Worm (Caenorhabditis elegans) whole organism, early embryonic: Measurements from ENCODE around the gene sri-67.

ENCODE experiments used
- F13C5.2 ChIP-seq: sonication (generic microtip); optimal IDR thresholded peaks from 2 replicates; lab custom pipeline; 2017; ENCODE audit warnings: mild to moderate bottlenecking, missing genetic modification characterization, inconsistent platforms, missing compliant biosample characterization
- aly-1 ChIP-seq: sonication (generic microtip); optimal IDR thresholded peaks from 2 replicates; lab custom pipeline; 2016; ENCODE audit warnings: missing genetic modification characterization, missing compliant biosample characterization
- ama-1 ChIP-seq: fragments of 150-350 bp; optimal IDR thresholded peaks from 2 replicates; lab custom pipeline; 2014
- hmbx-1 ChIP-seq: sonication (generic microtip); optimal IDR thresholded peaks from 2 replicates; lab custom pipeline; 2016; ENCODE audit warnings: mild to moderate bottlenecking, missing genetic modification characterization, missing compliant biosample characterization
- hmg-4 ChIP-seq: fragments of 200-800 bp; sonication (Bioruptor generic); optimal IDR thresholded peaks from 2 replicates; lab custom pipeline; 2018; ENCODE audit warnings: mild to moderate bottlenecking, missing genetic modification characterization, missing compliant biosample characterization
- tbx-11 ChIP-seq: fragments of 200-800 bp; sonication (Bioruptor generic); IDR thresholded peaks from 2 replicates; pipeline ENCODE4 v1.3.6; 2022; ENCODE audit warnings: missing genetic modification characterization, missing compliant biosample characterization

DNA sequence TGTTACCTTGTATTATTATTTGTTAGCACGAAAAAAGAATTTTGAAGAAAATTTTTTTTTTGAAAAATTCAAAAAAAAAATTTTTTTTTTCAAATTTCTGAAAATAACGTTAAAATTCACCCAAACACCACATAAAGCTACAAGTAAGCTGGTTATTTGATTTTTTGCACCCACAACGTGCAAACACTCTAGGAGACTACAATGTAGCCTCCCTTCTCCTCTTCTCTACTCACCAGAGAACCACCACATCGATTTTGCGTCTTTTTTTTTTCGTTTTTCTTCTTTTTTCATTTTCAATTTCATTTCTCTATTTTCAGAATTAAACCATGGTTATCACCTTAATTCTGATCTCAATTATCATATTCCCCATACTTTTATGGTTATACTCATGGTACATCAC is 32.6 kb upstream of the sri-67 start, which contains the start of gene abhd-3.1:
- no peak for TF ChIP-seq F13C5.2
- no peak for TF ChIP-seq tbx-11 (GFP tag; lab: Robert Waterston, UW)
- no peak for TF ChIP-seq hmg-4 (GFP tag; lab: Kevin White, UChicago)
- TF ChIP-seq hmbx-1 (tag; lab: Kevin White, UChicago): no peak
- TF ChIP-seq ama-1: no peak
- no peak for TF ChIP-seq aly-1 (tag; lab: Kevin White, UChicago)
